Fruit fly (Drosophila melanogaster): Measurements from ENCODE around the gene Amt.
A peak's percentile ranks its signal among the peaks of the same experiment; 100 is the strongest.

The Amt gene

dm6 chr3R:15262710-15263672 is 14.1 kb upstream of the Amt start, which contains the start of the genes eIF2gamma and Set (continued):
- TF ChIP-seq CG8290 (GFP tag; optimal IDR thresholded peaks at IDR 0.05), result no peak
- TF ChIP-seq CG8290 (tag; optimal IDR thresholded peaks at IDR 0.05), result no peak
- TF ChIP-seq CG7745 (tag; optimal IDR thresholded peaks at IDR 0.05), result no peak
- TF ChIP-seq CG17802 (tag; optimal IDR thresholded peaks at IDR 0.05), result peak; percentile 24
- peak; percentile 86 for TF ChIP-seq dm (GFP tag; optimal IDR thresholded peaks at IDR 0.05)
- TF ChIP-seq cwo (GFP tag; optimal IDR thresholded peaks at IDR 0.05), result no peak
- no peak for TF ChIP-seq CG5953 (GFP tag; IDR thresholded peaks at IDR 0.05)
- no peak for TF ChIP-seq CG4328 (GFP tag; optimal IDR thresholded peaks at IDR 0.05)
- TF ChIP-seq CG14014 (GFP tag; IDR thresholded peaks at IDR 0.05), result no peak; the same call in 1 of the 2 replicates
- peak; percentile 43 for TF ChIP-seq CHES-1-like (GFP tag; optimal IDR thresholded peaks at IDR 0.05)
- TF ChIP-seq CG42726 (GFP tag; IDR thresholded peaks at IDR 0.05; ENCODE audit: partially characterized antibody), result peak; percentile 98
- no peak for TF ChIP-seq CG11696 (GFP tag; IDR thresholded peaks at IDR 0.05)
- peak; percentile 19 for TF ChIP-seq eyg (GFP tag; optimal IDR thresholded peaks at IDR 0.05)
- TF ChIP-seq dimm (GFP tag; IDR thresholded peaks at IDR 0.05), result no peak
- no peak for TF ChIP-seq CG6854 (GFP tag; optimal IDR thresholded peaks at IDR 0.05)
- no peak; the same call in 1 of the 2 replicates for TF ChIP-seq Ptx1 (GFP tag; IDR thresholded peaks at IDR 0.05)
- TF ChIP-seq CG16813 (GFP tag; IDR thresholded peaks at IDR 0.05; ENCODE audit: partially characterized antibody), result peak; percentile 98
- peak; percentile 22 for TF ChIP-seq gfzf (GFP tag; optimal IDR thresholded peaks at IDR 0.05)
- TF ChIP-seq CG34376 (GFP tag; optimal IDR thresholded peaks at IDR 0.05), result peak; percentile 39
- TF ChIP-seq lbe (GFP tag; optimal IDR thresholded peaks at IDR 0.05), result peak; percentile 20
- peak; percentile 29 for TF ChIP-seq CG10543 (GFP tag; optimal IDR thresholded peaks at IDR 0.05)
- TF ChIP-seq bsh (GFP tag; optimal IDR thresholded peaks at IDR 0.05), result no peak
- peak; percentile 99 for TF ChIP-seq mld (GFP tag; IDR thresholded peaks at IDR 0.05; ENCODE audit: partially characterized antibody)
- no peak for TF ChIP-seq CG6689 (GFP tag; IDR thresholded peaks at IDR 0.05)
- peak; percentile 11 for TF ChIP-seq Atf-2 (GFP tag; optimal IDR thresholded peaks at IDR 0.05)
- TF ChIP-seq CG3163 (GFP tag; optimal IDR thresholded peaks at IDR 0.05), result peak; percentile 9
- no peak for TF ChIP-seq fd102C (GFP tag; optimal IDR thresholded peaks at IDR 0.05)
- peak; percentile 17 for TF ChIP-seq maf-S (GFP tag; optimal IDR thresholded peaks at IDR 0.05)
- TF ChIP-seq pros (GFP tag; optimal IDR thresholded peaks at IDR 0.05), result no peak
- peak; percentile 22 for TF ChIP-seq CG9817 (tag; optimal IDR thresholded peaks at IDR 0.05)
- TF ChIP-seq wdn (GFP tag; IDR thresholded peaks at IDR 0.05), result 0 out of 2 replicates have a peak, but pooled peaks have one; percentile 13
- peak; percentile 60 for TF ChIP-seq Max (GFP tag; optimal IDR thresholded peaks at IDR 0.05)
- TF ChIP-seq ham (GFP tag; IDR thresholded peaks at IDR 0.05), result no peak
- no peak for TF ChIP-seq dmrt99B (tag; optimal IDR thresholded peaks at IDR 0.05)
- peak; percentile 88 for TF ChIP-seq MBD-R2 (GFP tag; IDR thresholded peaks at IDR 0.05)
- no peak for TF ChIP-seq Jarid2 (GFP tag; optimal IDR thresholded peaks at IDR 0.05)
- TF ChIP-seq Fer3 (tag; optimal IDR thresholded peaks at IDR 0.05), result no peak
- peak; percentile 33 for TF ChIP-seq fu2 (GFP tag; optimal IDR thresholded peaks at IDR 0.05)
- no peak for TF ChIP-seq CG11398 (GFP tag; optimal IDR thresholded peaks at IDR 0.05)
- TF ChIP-seq scrt (GFP tag; optimal IDR thresholded peaks at IDR 0.05), result no peak
- peak in 1 of 2 experiments; percentile 12 for TF ChIP-seq Pdp1 (GFP tag; optimal IDR thresholded peaks at IDR 0.05)
- TF ChIP-seq CG14710 (tag; optimal IDR thresholded peaks at IDR 0.05), result peak; percentile 58
- TF ChIP-seq CG31441 (GFP tag; IDR thresholded peaks at IDR 0.05), result no peak
- TF ChIP-seq Mes4 (GFP tag; optimal IDR thresholded peaks at IDR 0.05), result no peak
- TF ChIP-seq Ets97D (GFP tag; optimal IDR thresholded peaks at IDR 0.05), result peak; percentile 77
- no peak for TF ChIP-seq Doc2 (GFP tag; IDR thresholded peaks at IDR 0.05)
- TF ChIP-seq CG2678 (tag; optimal IDR thresholded peaks at IDR 0.05), result no peak
- no peak for TF ChIP-seq CG12071 (GFP tag; optimal IDR thresholded peaks at IDR 0.05)

All from whole organism, embryonic.